Fruit fly (Drosophila melanogaster): ENCODE data around the gene CG42557.

Gene CG42557

DNA sequence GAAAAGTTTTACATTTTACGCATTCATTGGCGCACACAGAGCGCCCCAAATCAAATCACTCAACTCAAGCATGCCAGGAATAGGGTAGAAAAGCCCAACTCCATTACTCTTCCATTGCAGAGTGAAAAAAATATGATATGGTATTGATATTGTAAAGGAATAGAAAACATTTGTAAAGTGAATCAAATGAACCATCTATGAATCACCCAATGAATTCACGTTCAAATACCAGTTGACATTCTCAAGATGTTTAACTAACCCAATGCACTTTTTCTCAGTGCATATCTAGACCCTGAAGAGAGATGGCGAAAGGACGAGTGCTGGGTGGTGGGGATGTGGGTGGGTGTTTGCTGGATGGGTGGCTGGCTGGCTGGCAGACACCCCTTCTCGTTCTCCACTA is 45.5 kb downstream of the CG42557 start (continued):
- TF ChIP-seq CG4820 (GFP tag; optimal IDR thresholded peaks at IDR 0.05) (no peak), tio (GFP tag; optimal IDR thresholded peaks at IDR 0.05) (no peak), sens-2 (GFP tag; IDR thresholded peaks at IDR 0.05) (no peak), vvl (GFP tag; IDR thresholded peaks at IDR 0.05) (peak; percentile 47; the same call in 1 of the 2 replicates), H2.0 (GFP tag; IDR thresholded peaks at IDR 0.05) (peak; percentile 19; the same call in 1 of the 2 replicates), nerfin-2 (GFP tag; IDR thresholded peaks at IDR 0.05; ENCODE audit: partially characterized antibody) (no peak), CG12236 (GFP tag; optimal IDR thresholded peaks at IDR 0.05) (no peak), Rfx (GFP tag; IDR thresholded peaks at IDR 0.05) (peak; percentile 51), dpn (GFP tag; optimal IDR thresholded peaks at IDR 0.05) (peak in 1 of 2 experiments; percentile 22), sug (tag; optimal IDR thresholded peaks at IDR 0.05) (no peak), lola (GFP tag; optimal IDR thresholded peaks at IDR 0.05) (no peak), YL-1 (GFP tag; optimal IDR thresholded peaks at IDR 0.05) (no peak), Stat92E (GFP tag; optimal IDR thresholded peaks at IDR 0.05) (no peak), CG4424 (GFP tag; optimal IDR thresholded peaks at IDR 0.05) (no peak), CG12391 (tag; optimal IDR thresholded peaks at IDR 0.05) (peak; percentile 17), CG18262 (tag; optimal IDR thresholded peaks at IDR 0.05) (no peak), Dref (GFP tag; IDR thresholded peaks at IDR 0.05) (no peak), psq (GFP tag; optimal IDR thresholded peaks at IDR 0.05) (no peak), Tbp (GFP tag; optimal IDR thresholded peaks at IDR 0.05) (no peak), fd102C (GFP tag; optimal IDR thresholded peaks at IDR 0.05) (no peak), CG11695 (GFP tag; IDR thresholded peaks at IDR 0.05) (no peak), klu (GFP tag; IDR thresholded peaks at IDR 0.05) (no peak), CG3726 (GFP tag; IDR thresholded peaks at IDR 0.05) (no peak), wek (GFP tag; optimal IDR thresholded peaks at IDR 0.05) (no peak), Fer3 (tag; optimal IDR thresholded peaks at IDR 0.05) (peak; percentile 42), ranshi (GFP tag; IDR thresholded peaks at IDR 0.05) (peak; percentile 25; the same call in 1 of the 2 replicates), CG9437 (GFP tag; optimal IDR thresholded peaks at IDR 0.05) (no peak), Chrac-16 (GFP tag; optimal IDR thresholded peaks at IDR 0.05) (no peak), CG11504 (tag; optimal IDR thresholded peaks at IDR 0.05) (peak; percentile 53), CG12942 (GFP tag; optimal IDR thresholded peaks at IDR 0.05) (no peak), aop (GFP tag; IDR thresholded peaks at IDR 0.05) (no peak), CG14965 (GFP tag; optimal IDR thresholded peaks at IDR 0.05; ENCODE audit: borderline replicate concordance) (no peak), Hmx (GFP tag; optimal IDR thresholded peaks at IDR 0.05) (no peak), CG7357 (GFP tag; IDR thresholded peaks at IDR 0.05) (no peak), CG9817 (tag; optimal IDR thresholded peaks at IDR 0.05) (peak; percentile 18), Jarid2 (GFP tag; optimal IDR thresholded peaks at IDR 0.05) (no peak), gem (tag; optimal IDR thresholded peaks at IDR 0.05) (peak; percentile 46), Meics (GFP tag; optimal IDR thresholded peaks at IDR 0.05) (peak; percentile 51), cad (GFP tag; optimal IDR thresholded peaks at IDR 0.05) (no peak), CG12155 (GFP tag; optimal IDR thresholded peaks at IDR 0.05) (no peak), Six4 (GFP tag; optimal IDR thresholded peaks at IDR 0.05) (no peak), ato (GFP tag; IDR thresholded peaks at IDR 0.05; ENCODE audit: partially characterized antibody) (no peak)

- TF ChIP-seq Drgx (GFP tag; IDR thresholded peaks at IDR 0.05) (peak; percentile 59), Oaz (GFP tag; IDR thresholded peaks at IDR 0.05) (no peak), Nf-YB (GFP tag; optimal IDR thresholded peaks at IDR 0.05) (no peak), CG10267 (tag; optimal IDR thresholded peaks at IDR 0.05) (no peak), Sox102F (GFP tag; optimal IDR thresholded peaks at IDR 0.05) (peak; percentile 4), sens (GFP tag) (peak; percentile 7)
Observed at dm6 chr3R:29981479-29981878, 48.4 kb downstream of the CG42557 start.
